Fruit fly (Drosophila melanogaster): Measurements from ENCODE around the gene chp.

Gene chp

DNA sequence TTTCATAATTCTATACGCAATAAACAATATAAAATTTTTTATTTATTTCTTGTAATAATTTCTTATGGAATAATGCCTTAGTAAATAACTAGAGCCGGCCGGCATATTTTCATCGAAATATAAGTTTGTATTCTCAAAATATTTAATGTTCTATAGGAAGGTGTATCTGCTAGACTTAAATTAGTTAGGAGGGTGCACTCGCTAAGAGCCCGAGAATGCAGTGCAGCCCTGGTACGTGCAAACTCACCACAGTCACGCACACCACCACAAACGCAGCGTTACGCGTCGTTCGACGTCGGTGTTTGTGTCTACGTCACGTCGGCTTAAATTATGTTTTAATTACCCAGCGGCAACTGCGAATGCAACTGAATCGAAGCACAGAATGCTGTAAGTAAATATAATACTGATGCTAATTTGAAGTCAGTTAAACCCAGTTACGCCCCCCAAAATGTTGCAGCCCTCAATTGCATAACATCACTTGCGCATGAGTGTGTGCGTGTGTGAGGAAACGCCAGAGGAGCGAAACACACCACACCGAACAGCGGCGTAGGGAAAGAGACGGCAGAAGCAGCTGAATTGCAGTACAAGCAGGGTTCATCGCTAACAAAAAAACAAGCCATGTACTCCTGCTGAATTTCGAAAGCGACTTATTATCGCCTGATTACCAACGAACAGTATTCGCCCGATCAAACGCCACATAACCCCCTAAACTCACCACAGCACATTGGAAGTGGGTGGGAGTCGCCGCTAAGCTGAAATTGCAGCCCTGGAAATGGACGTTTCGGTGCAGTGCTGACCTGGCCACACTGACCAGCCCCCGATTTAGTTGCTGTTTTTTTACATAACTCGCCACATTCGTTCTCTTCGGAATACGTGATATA lies 10.2 kb upstream of the chp start, which contains the start of gene CG12054 (continued):
- TF ChIP-seq CG11560 (tag; IDR thresholded peaks at IDR 0.05): no peak
- TF ChIP-seq fd3F (GFP tag; optimal IDR thresholded peaks at IDR 0.05): no peak
- TF ChIP-seq cg (GFP tag; optimal IDR thresholded peaks at IDR 0.05): peak; percentile 97
- peak; percentile 48 for TF ChIP-seq CG12155 (GFP tag; optimal IDR thresholded peaks at IDR 0.05)
- no peak for TF ChIP-seq pros (GFP tag; optimal IDR thresholded peaks at IDR 0.05)
- TF ChIP-seq CG10274 (GFP tag; optimal IDR thresholded peaks at IDR 0.05): no peak
- TF ChIP-seq CG17328 (GFP tag; IDR thresholded peaks at IDR 0.05): no peak
- no peak for TF ChIP-seq CG1529 (GFP tag; optimal IDR thresholded peaks at IDR 0.05)
- no peak for TF ChIP-seq tx (GFP tag; optimal IDR thresholded peaks at IDR 0.05)
- no peak for TF ChIP-seq knrl (GFP tag; IDR thresholded peaks at IDR 0.05; ENCODE audit: partially characterized antibody)
- TF ChIP-seq CG3163 (GFP tag; optimal IDR thresholded peaks at IDR 0.05): no peak
- no peak for TF ChIP-seq CoRest (tag; optimal IDR thresholded peaks at IDR 0.05)
- TF ChIP-seq dm (GFP tag; optimal IDR thresholded peaks at IDR 0.05): no peak
- no peak for TF ChIP-seq twi (tag; optimal IDR thresholded peaks at IDR 0.05)
- no peak for TF ChIP-seq fru (optimal IDR thresholded peaks at IDR 0.05)
- TF ChIP-seq caup (GFP tag; optimal IDR thresholded peaks at IDR 0.05; ENCODE audit: severe bottlenecking): no peak
- TF ChIP-seq CG7963 (GFP tag; IDR thresholded peaks at IDR 0.05; ENCODE audit: partially characterized antibody): no peak
- no peak for TF ChIP-seq CG15696 (tag; optimal IDR thresholded peaks at IDR 0.05)
- no peak for TF ChIP-seq lmd (GFP tag; IDR thresholded peaks at IDR 0.05)
- TF ChIP-seq Dip3 (GFP tag; optimal IDR thresholded peaks at IDR 0.05): no peak
- no peak for TF ChIP-seq ken (GFP tag; IDR thresholded peaks at IDR 0.05)
- TF ChIP-seq CG10959 (GFP tag; IDR thresholded peaks at IDR 0.05): no peak
- TF ChIP-seq dan (GFP tag; IDR thresholded peaks at IDR 0.05): no peak
- no peak for TF ChIP-seq grau (tag; optimal IDR thresholded peaks at IDR 0.05)
- peak; percentile 16 for TF ChIP-seq CG9609 (GFP tag; optimal IDR thresholded peaks at IDR 0.05)
- TF ChIP-seq Antp (GFP tag; optimal IDR thresholded peaks at IDR 0.05): no peak
- TF ChIP-seq CG16815 (GFP tag; optimal IDR thresholded peaks at IDR 0.05): no peak
- no peak for TF ChIP-seq tll (GFP tag; optimal IDR thresholded peaks at IDR 0.05)
- TF ChIP-seq CG17829 (tag; optimal IDR thresholded peaks at IDR 0.05): no peak
- no peak for TF ChIP-seq CG7786 (GFP tag; optimal IDR thresholded peaks at IDR 0.05)
- TF ChIP-seq ewg (GFP tag; optimal IDR thresholded peaks at IDR 0.05): peak; percentile 71
- TF ChIP-seq CG10321 (GFP tag; IDR thresholded peaks at IDR 0.05): no peak
- TF ChIP-seq hkb (optimal IDR thresholded peaks at IDR 0.05): no peak
- no peak for TF ChIP-seq hkb (GFP tag; IDR thresholded peaks at IDR 0.05)
- TF ChIP-seq CG10209 (GFP tag; optimal IDR thresholded peaks at IDR 0.05): no peak
- TF ChIP-seq nmo (GFP tag; optimal IDR thresholded peaks at IDR 0.05): no peak
- TF ChIP-seq scrt (GFP tag; optimal IDR thresholded peaks at IDR 0.05): no peak
- no peak for TF ChIP-seq Ada2b (GFP tag; IDR thresholded peaks at IDR 0.05)
- no peak for TF ChIP-seq H2.0 (GFP tag; IDR thresholded peaks at IDR 0.05)
- TF ChIP-seq br (optimal IDR thresholded peaks at IDR 0.05): no peak
- no peak for TF ChIP-seq Elba2 (GFP tag; optimal IDR thresholded peaks at IDR 0.05)
- TF ChIP-seq CG5245 (GFP tag; optimal IDR thresholded peaks at IDR 0.05): no peak
- TF ChIP-seq Abd-B (GFP tag; optimal IDR thresholded peaks at IDR 0.05): peak; percentile 59
- no peak for TF ChIP-seq slbo (GFP tag; IDR thresholded peaks at IDR 0.05)
- TF ChIP-seq CG13287 (GFP tag; IDR thresholded peaks at IDR 0.05; ENCODE audit: partially characterized antibody): no peak
- TF ChIP-seq CG10543 (GFP tag; optimal IDR thresholded peaks at IDR 0.05): no peak
- TF ChIP-seq sqz (GFP tag; optimal IDR thresholded peaks at IDR 0.05): no peak
- TF ChIP-seq BtbVII (GFP tag; optimal IDR thresholded peaks at IDR 0.05): no peak
- peak; percentile 50 for TF ChIP-seq BEAF-32 (GFP tag; optimal IDR thresholded peaks at IDR 0.05)
- no peak for TF ChIP-seq aop (GFP tag; IDR thresholded peaks at IDR 0.05)

Data from whole organism, embryonic.